Worm (Caenorhabditis elegans) whole organism, midembryonic: ENCODE measurements around the gene sdz-7.

Experiments
- T22C8.4 ChIP-seq: fragments of 200-800 bp; sonication (Bioruptor generic); IDR thresholded peaks from 2 replicates; pipeline ENCODE4 v1.3.6; 2022; ENCODE audit warnings: missing genetic modification characterization, missing compliant biosample characterization
- cog-1 ChIP-seq: sonication (generic microtip); optimal IDR thresholded peaks from 2 replicates; lab custom pipeline; 2016; ENCODE audit warnings: missing genetic modification characterization, missing compliant biosample characterization
- flt-1 ChIP-seq: fragments of 200-800 bp; sonication (Bioruptor generic); IDR thresholded peaks from 2 replicates; pipeline ENCODE4 v1.3.6; 2022; ENCODE audit warnings: missing genetic modification characterization, missing compliant biosample characterization
- klf-2 ChIP-seq: fragments of 200-800 bp; sonication (Bioruptor generic); conservative IDR thresholded peaks from 2 replicates; pipeline ENCODE4 v1.3.6; 2022; ENCODE audit warnings: missing genetic modification reagents, missing genetic modification characterization, missing compliant biosample characterization
- med-1 ChIP-seq: sonication (generic microtip); optimal IDR thresholded peaks from 2 replicates; lab custom pipeline; 2017; ENCODE audit warnings: missing genetic modification characterization, mild to moderate bottlenecking, missing compliant biosample characterization, antibody characterized with exemption, missing genetic modification reagents; ENCODE audit not compliant: insufficient read depth
- ref-1 ChIP-seq: fragments of 200-800 bp; sonication (Bioruptor generic); conservative IDR thresholded peaks from 2 replicates; pipeline ENCODE4 v1.3.6; 2022; ENCODE audit warnings: missing genetic modification reagents, missing genetic modification characterization, missing compliant biosample characterization
- ztf-23 ChIP-seq: fragments of 200-800 bp; sonication (Bioruptor generic); IDR thresholded peaks from 2 replicates; pipeline ENCODE4 v1.3.6; 2022; ENCODE audit warnings: missing genetic modification reagents, missing genetic modification characterization, missing compliant biosample characterization
- ztf-29 ChIP-seq: fragments of 200-800 bp; sonication (Bioruptor generic); IDR thresholded peaks from 2 replicates; pipeline ENCODE4 v1.3.6; 2022; ENCODE audit warnings: missing genetic modification reagents, missing genetic modification characterization, missing compliant biosample characterization

DNA sequence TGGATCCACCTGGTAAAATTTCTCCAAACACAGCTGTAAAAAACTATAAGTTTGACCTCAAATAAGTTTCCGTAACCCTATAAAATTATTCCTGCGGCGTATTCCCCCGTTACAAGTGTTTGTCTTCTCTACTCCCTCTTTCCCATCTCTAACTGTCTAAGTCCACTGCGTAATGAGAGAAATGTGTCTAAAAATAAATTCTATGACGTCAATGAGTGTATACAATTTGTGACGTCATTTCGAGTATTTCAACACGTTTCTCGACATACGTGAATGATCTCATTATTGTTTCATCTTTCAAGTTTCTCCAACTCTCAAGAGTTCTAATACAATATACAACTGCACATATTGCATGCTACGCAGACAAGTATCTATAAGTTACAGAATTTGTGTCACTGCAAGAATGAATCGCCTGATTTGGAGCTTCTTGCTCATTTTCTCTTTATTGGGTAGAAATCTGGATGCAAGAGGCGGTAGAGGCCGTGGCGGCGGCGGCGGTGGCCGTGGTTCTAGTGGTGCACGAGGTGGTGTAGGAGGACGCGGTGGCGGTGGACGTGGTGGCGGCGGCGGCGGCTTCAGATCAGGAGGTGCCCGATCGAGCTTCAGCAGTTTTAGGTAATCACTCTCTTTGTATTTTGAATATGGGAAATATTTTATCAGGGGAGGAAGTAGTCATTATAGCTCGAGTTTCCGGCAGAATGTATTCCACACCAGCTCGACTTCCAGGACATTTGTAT lies 20.2 kb upstream of the sdz-7 start, which contains the start of gene F53C3.6:
- peak; percentile 31; the same call in 1 of the 2 replicates for TF ChIP-seq flt-1 (GFP tag; lab: Robert Waterston, UW)
- no peak for TF ChIP-seq ref-1 (GFP tag; lab: Robert Waterston, UW)
- no peak for TF ChIP-seq med-1
- TF ChIP-seq cog-1 (tag; lab: Kevin White, UChicago), result peak; percentile 32
- TF ChIP-seq ztf-29 (GFP tag; lab: Robert Waterston, UW), result no peak
- no peak for TF ChIP-seq ztf-23 (GFP tag; lab: Robert Waterston, UW)
- TF ChIP-seq T22C8.4, result no peak
- no peak for TF ChIP-seq klf-2
